Fruit fly (Drosophila melanogaster) whole organism, embryonic: Measurements from ENCODE around the gene RpS28-like.

Experiments used
- Awh ChIP-seq: fragments of 200-800 bp; sonication (Bioruptor generic); IDR thresholded peaks from 2 replicates; pipeline ENCODE4, ENCODE4 v1.3.6; 2022; ENCODE audit warnings: missing biosample characterization, missing genetic modification characterization
- CG11093 ChIP-seq: fragments of 200-800 bp; sonication (Bioruptor generic); IDR thresholded peaks from 3 replicates; pipeline ENCODE4 v1.3.6; 2022; ENCODE audit warnings: missing biosample characterization, missing genetic modification characterization
- CG11247 ChIP-seq: fragments of 200-800 bp; sonication (Bioruptor generic); IDR thresholded peaks from 2 replicates; pipeline ENCODE4 v1.3.6; 2022; ENCODE audit warnings: missing biosample characterization, missing genetic modification characterization
- CG1233 ChIP-seq: fragments of 200-800 bp; sonication (Bioruptor generic); optimal IDR thresholded peaks from 4 replicates; lab custom pipeline; 2018; ENCODE audit warnings: missing biosample characterization, mild to moderate bottlenecking, missing genetic modification characterization
- CG12942 ChIP-seq: fragments of 200-800 bp; sonication (Bioruptor generic); optimal IDR thresholded peaks from 3 replicates; lab custom pipeline; 2016; ENCODE audit warnings: missing biosample characterization, missing genetic modification characterization
- CG14441 ChIP-seq: fragments of 200-800 bp; sonication (Bioruptor generic); IDR thresholded peaks from 2 replicates; pipeline ENCODE4 v1.3.6; 2022; ENCODE audit warnings: missing biosample characterization, missing genetic modification characterization
- CG14667 ChIP-seq: fragments of 200-800 bp; sonication (Bioruptor generic); IDR thresholded peaks from 2 replicates; pipeline ENCODE4 v1.3.6; 2022; ENCODE audit warnings: missing biosample characterization, missing genetic modification characterization
- CG16815 ChIP-seq: fragments of 200-800 bp; sonication (Bioruptor generic); optimal IDR thresholded peaks from 3 replicates; lab custom pipeline; 2017; ENCODE audit warnings: missing biosample characterization, mild to moderate bottlenecking, missing genetic modification characterization
- CG17829 ChIP-seq: fragments of 200-800 bp; optimal IDR thresholded peaks from 2 replicates; lab custom pipeline; 2019; ENCODE audit warnings: missing biosample characterization, mild to moderate bottlenecking, missing genetic modification characterization, moderate library complexity
- CG2202 ChIP-seq: fragments of 200-800 bp; sonication (Bioruptor generic); optimal IDR thresholded peaks from 2 replicates; lab custom pipeline; 2018; ENCODE audit warnings: missing biosample characterization, mild to moderate bottlenecking, missing genetic modification characterization
- CG3065 ChIP-seq: fragments of 200-800 bp; sonication (Bioruptor generic); optimal IDR thresholded peaks from 2 replicates; lab custom pipeline; 2016; ENCODE audit warnings: missing biosample characterization, missing genetic modification characterization
- CG32767 ChIP-seq: fragments of 200-800 bp; sonication (Bioruptor generic); IDR thresholded peaks from 2 replicates; pipeline ENCODE4 v1.3.6; 2022; ENCODE audit warnings: missing biosample characterization, missing genetic modification characterization
- CG34422 ChIP-seq: fragments of 200-800 bp; sonication (Bioruptor generic); IDR thresholded peaks from 3 replicates; pipeline ENCODE4 v1.3.6; 2022; ENCODE audit warnings: missing biosample characterization, missing genetic modification characterization
- CG3847 ChIP-seq: fragments of 200-800 bp; sonication (Bioruptor generic); IDR thresholded peaks from 2 replicates; pipeline ENCODE4 v1.3.6; 2022; ENCODE audit warnings: missing biosample characterization, missing genetic modification characterization
- CG3995 ChIP-seq: fragments of 200-800 bp; sonication (Bioruptor generic); optimal IDR thresholded peaks from 3 replicates; lab custom pipeline; 2016; ENCODE audit warnings: missing biosample characterization, missing genetic modification characterization
- CG5953 ChIP-seq: fragments of 200-800 bp; sonication (Bioruptor generic); IDR thresholded peaks from 2 replicates; pipeline ENCODE4 v1.3.6; 2022; ENCODE audit warnings: missing biosample characterization, missing genetic modification characterization
- CG7271 ChIP-seq: fragments of 200-800 bp; sonication (Bioruptor generic); optimal IDR thresholded peaks from 2 replicates; lab custom pipeline; 2018; ENCODE audit warnings: missing biosample characterization, mild to moderate bottlenecking, missing genetic modification characterization, moderate library complexity
- CG8388 ChIP-seq: fragments of 200-800 bp; sonication (Bioruptor generic); optimal IDR thresholded peaks from 2 replicates; lab custom pipeline; 2019; ENCODE audit warnings: missing biosample characterization, mild to moderate bottlenecking, missing genetic modification characterization, moderate library complexity
- CG8478 ChIP-seq: fragments of >200 bp; optimal IDR thresholded peaks from 2 replicates; lab custom pipeline; 2018
- CG9727 ChIP-seq: fragments of 200-800 bp; sonication (Bioruptor generic); optimal IDR thresholded peaks from 3 replicates; lab custom pipeline; 2017; ENCODE audit warnings: missing biosample characterization, mild to moderate bottlenecking, missing genetic modification characterization
- CG9797 ChIP-seq: fragments of 200-800 bp; sonication (Bioruptor generic); optimal IDR thresholded peaks from 3 replicates; lab custom pipeline; 2018; ENCODE audit warnings: missing biosample characterization, mild to moderate bottlenecking, missing genetic modification characterization
- D19B ChIP-seq: fragments of 200-800 bp; sonication (Bioruptor generic); optimal IDR thresholded peaks from 2 replicates; lab custom pipeline; 2017; ENCODE audit warnings: missing biosample characterization, mild to moderate bottlenecking, missing genetic modification characterization
- Dek ChIP-seq: fragments of 200-800 bp; sonication (Bioruptor generic); optimal IDR thresholded peaks from 3 replicates; lab custom pipeline; 2019; ENCODE audit warnings: missing biosample characterization, mild to moderate bottlenecking, missing genetic modification characterization, moderate library complexity
- HLH54F ChIP-seq: fragments of 200-800 bp; sonication (Bioruptor generic); optimal IDR thresholded peaks from 3 replicates; lab custom pipeline; 2016; ENCODE audit warnings: missing biosample characterization, missing genetic modification characterization
- HmgD ChIP-seq: fragments of 200-800 bp; sonication (Bioruptor generic); optimal IDR thresholded peaks from 3 replicates; lab custom pipeline; 2016; ENCODE audit warnings: missing biosample characterization, missing genetic modification characterization
- MBD-R2 ChIP-seq: fragments of 200-800 bp; sonication (Bioruptor generic); IDR thresholded peaks from 2 replicates; pipeline ENCODE4 v1.3.6; 2022; ENCODE audit warnings: missing biosample characterization, missing genetic modification characterization
- Mrtf ChIP-seq: fragments of 200-800 bp; sonication (Bioruptor generic); IDR thresholded peaks from 3 replicates; pipeline ENCODE4 v1.3.6; 2022; ENCODE audit warnings: missing biosample characterization, missing genetic modification characterization
- Oli ChIP-seq: fragments of 200-800 bp; sonication (Bioruptor generic); optimal IDR thresholded peaks from 2 replicates; lab custom pipeline; 2018; ENCODE audit warnings: missing biosample characterization, mild to moderate bottlenecking, missing genetic modification characterization, moderate library complexity
- Rfx ChIP-seq: fragments of 200-800 bp; sonication (Bioruptor generic); IDR thresholded peaks from 2 replicates; pipeline ENCODE4 v1.3.6; 2022; ENCODE audit warnings: missing biosample characterization, missing genetic modification characterization
- Stat92E ChIP-seq, 3 experiments: fragments of >200 bp in 2 of 3; fragments of 200-800 bp in 1 of 3; sonication (Bioruptor generic) in 1 of 3; optimal IDR thresholded peaks; 2 replicates each; lab custom pipeline; 2017 to 2019; ENCODE audit warnings: missing biosample characterization in 3 of 3, missing genetic modification characterization in 3 of 3, mild to moderate bottlenecking in 1 of 3, moderate library complexity in 1 of 3
- Tbp ChIP-seq: fragments of >200 bp; optimal IDR thresholded peaks from 2 replicates; lab custom pipeline; 2018; ENCODE audit warnings: missing biosample characterization, missing genetic modification characterization
- ab ChIP-seq: fragments of 200-800 bp; sonication (Bioruptor generic); optimal IDR thresholded peaks from 2 replicates; lab custom pipeline; 2016; ENCODE audit warnings: missing biosample characterization, missing genetic modification characterization
- bigmax ChIP-seq: fragments of 200-800 bp; sonication (Bioruptor generic); optimal IDR thresholded peaks from 2 replicates; lab custom pipeline; 2018; ENCODE audit warnings: missing biosample characterization, mild to moderate bottlenecking, missing genetic modification characterization
- cas ChIP-seq: fragments of 200-800 bp; sonication (Bioruptor generic); IDR thresholded peaks from 2 replicates; pipeline ENCODE4 v1.3.6; 2022; ENCODE audit warnings: missing biosample characterization, missing genetic modification characterization
- corto ChIP-seq: fragments of 200-800 bp; sonication (Bioruptor generic); optimal IDR thresholded peaks from 2 replicates; lab custom pipeline; 2016; ENCODE audit warnings: missing biosample characterization, mild to moderate bottlenecking, missing genetic modification characterization, moderate library complexity
- dm ChIP-seq: fragments of 200-800 bp; sonication (Bioruptor generic); optimal IDR thresholded peaks from 3 replicates; lab custom pipeline; 2016; ENCODE audit warnings: missing biosample characterization, missing genetic modification characterization
- emc ChIP-seq: fragments of 200-800 bp; sonication (Bioruptor generic); optimal IDR thresholded peaks from 2 replicates; lab custom pipeline; 2016; ENCODE audit warnings: missing biosample characterization, missing genetic modification characterization
- eve ChIP-seq, 2 experiments: fragments of >200 bp; optimal IDR thresholded peaks; 2 replicates each; lab custom pipeline; 2017; ENCODE audit warnings: missing biosample characterization in 2 of 2, missing genetic modification characterization in 2 of 2
- fd3F ChIP-seq: fragments of 200-800 bp; sonication (Bioruptor generic); optimal IDR thresholded peaks from 2 replicates; lab custom pipeline; 2018; ENCODE audit warnings: missing biosample characterization, mild to moderate bottlenecking, missing genetic modification characterization, moderate library complexity
- fd64A ChIP-seq: fragments of 200-800 bp; sonication (Bioruptor generic); optimal IDR thresholded peaks from 3 replicates; lab custom pipeline; 2018; ENCODE audit warnings: missing biosample characterization, mild to moderate bottlenecking, missing genetic modification characterization
- gsb ChIP-seq: fragments of 200-800 bp; sonication (Bioruptor generic); IDR thresholded peaks from 2 replicates; pipeline ENCODE4 v1.3.6; 2022; ENCODE audit warnings: missing biosample characterization, missing genetic modification characterization
- lov ChIP-seq, 2 experiments: fragments of 200-800 bp in 1 of 2; fragments of >200 bp in 1 of 2; sonication (Bioruptor generic) in 1 of 2; IDR thresholded peaks in 1 of 2; optimal IDR thresholded peaks in 1 of 2; 2 replicates in 1 of 2; 3 replicates in 1 of 2; pipeline versions ENCODE4 v1.3.6 to Lab custom; 2017 to 2022; ENCODE audit warnings: missing biosample characterization in 1 of 2, missing genetic modification characterization in 1 of 2
- pfk ChIP-seq: fragments of 200-800 bp; sonication (Bioruptor generic); optimal IDR thresholded peaks from 2 replicates; lab custom pipeline; 2018; ENCODE audit warnings: missing biosample characterization, mild to moderate bottlenecking, missing genetic modification characterization, moderate library complexity
- pnt ChIP-seq: fragments of 200-800 bp; sonication (Bioruptor generic); optimal IDR thresholded peaks from 3 replicates; lab custom pipeline; 2016; ENCODE audit warnings: missing biosample characterization, missing genetic modification characterization
- run ChIP-seq: fragments of 200-800 bp; sonication (Bioruptor generic); optimal IDR thresholded peaks from 3 replicates; lab custom pipeline; 2018; ENCODE audit warnings: missing biosample characterization, mild to moderate bottlenecking, missing genetic modification characterization
- sim ChIP-seq: fragments of 200-800 bp; sonication (Bioruptor generic); IDR thresholded peaks from 2 replicates; pipeline ENCODE4 v1.3.6; 2022; ENCODE audit warnings: missing biosample characterization, missing genetic modification characterization
- ssp ChIP-seq: fragments of 200-800 bp; sonication (Bioruptor generic); IDR thresholded peaks from 2 replicates; pipeline ENCODE4 v1.3.6; 2022; ENCODE audit warnings: missing biosample characterization, missing genetic modification characterization
- tap ChIP-seq: fragments of 200-800 bp; optimal IDR thresholded peaks from 3 replicates; lab custom pipeline; 2019; ENCODE audit warnings: missing biosample characterization, mild to moderate bottlenecking, missing genetic modification characterization, moderate library complexity
- tgo ChIP-seq: fragments of 200-800 bp; sonication (Bioruptor generic); IDR thresholded peaks from 3 replicates; pipeline ENCODE4 v1.3.6; 2022; ENCODE audit warnings: missing biosample characterization, missing genetic modification characterization
- unpg ChIP-seq: fragments of 200-800 bp; sonication (Bioruptor generic); optimal IDR thresholded peaks from 3 replicates; lab custom pipeline; 2018; ENCODE audit warnings: missing biosample characterization, mild to moderate bottlenecking, missing genetic modification characterization, moderate library complexity
- vfl ChIP-seq: fragments of 200-800 bp; sonication (Bioruptor generic); optimal IDR thresholded peaks from 2 replicates; lab custom pipeline; 2016; ENCODE audit warnings: missing biosample characterization, missing genetic modification characterization

The RpS28-like gene

dm6 chr2L:9430992-9431602 is 5.5 kb upstream of the RpS28-like start, which contains the start of the genes FucTB and scat (continued):
- TF ChIP-seq Stat92E (GFP tag; optimal IDR thresholded peaks at IDR 0.05; lab: Kevin White, UChicago) (no peak), fd3F (GFP tag; lab: Kevin White, UChicago) (peak; percentile 89), corto (GFP tag; lab: Kevin White, UChicago) (peak; percentile 39), Dek (tag; lab: Kevin White, UChicago) (peak; percentile 89), CG11247 (GFP tag; lab: Robert Waterston, UW) (peak; percentile 91), eve (GFP tag; optimal IDR thresholded peaks at IDR 0.05; lab: Kevin White, UChicago) (no peak), tgo (GFP tag; lab: Robert Waterston, UW) (peak; percentile 94), CG14441 (GFP tag; lab: Robert Waterston, UW) (peak; percentile 93), CG9727 (GFP tag; lab: Kevin White, UChicago) (peak; percentile 96), CG3065 (GFP tag; lab: Kevin White, UChicago) (peak; percentile 75), pnt (peak; percentile 68), cas (GFP tag; lab: Robert Waterston, UW) (peak; percentile 62), dm (peak; percentile 43), lov (optimal IDR thresholded peaks at IDR 0.05; lab: Kevin White, UChicago) (no peak), lov (GFP tag; IDR thresholded peaks at IDR 0.05; lab: Robert Waterston, UW) (peak; percentile 65; the same call in 1 of the 3 replicates), MBD-R2 (GFP tag; lab: Robert Waterston, UW) (peak; percentile 79), bigmax (GFP tag; lab: Kevin White, UChicago) (no peak), CG32767 (GFP tag; lab: Robert Waterston, UW) (peak; percentile 84; the same call in 1 of the 2 replicates), CG34422 (peak; percentile 93; the same call in 2 of the 3 replicates), sim (GFP tag; lab: Robert Waterston, UW) (peak; percentile 43; the same call in 1 of the 2 replicates), CG11093 (GFP tag; lab: Robert Waterston, UW) (peak; percentile 90), ab (peak; percentile 41), vfl (GFP tag; lab: Kevin White, UChicago) (peak; percentile 82), Mrtf (GFP tag; lab: Robert Waterston, UW) (peak; percentile 92), CG5953 (GFP tag; lab: Robert Waterston, UW) (no peak), emc (peak; percentile 18), CG8388 (GFP tag; lab: Kevin White, UChicago) (peak; percentile 86), unpg (peak; percentile 84), CG8478 (lab: Kevin White, UChicago) (no peak), CG16815 (GFP tag; lab: Kevin White, UChicago) (peak; percentile 95), Awh (peak; percentile 79), Tbp (no peak), CG14667 (GFP tag; lab: Robert Waterston, UW) (peak; percentile 89), fd64A (no peak), CG12942 (GFP tag; lab: Kevin White, UChicago) (peak; percentile 93), ssp (GFP tag; lab: Robert Waterston, UW) (peak; percentile 90), CG3995 (GFP tag; lab: Kevin White, UChicago) (peak; percentile 34), CG7271 (tag; lab: Kevin White, UChicago) (peak; percentile 88), HmgD (GFP tag; lab: Kevin White, UChicago) (no peak), CG17829 (peak; percentile 95), CG9797 (peak; percentile 31), CG2202 (tag; lab: Kevin White, UChicago) (peak; percentile 72), Rfx (peak; percentile 94), CG1233 (GFP tag; lab: Kevin White, UChicago) (peak; percentile 84), CG3847 (peak; percentile 96), HLH54F (GFP tag; lab: Kevin White, UChicago) (peak; percentile 77), gsb (peak; percentile 73), pfk (GFP tag; lab: Kevin White, UChicago) (peak; percentile 11), Oli (peak; percentile 88), run (tag; lab: Kevin White, UChicago) (peak; percentile 38), D19B (GFP tag; lab: Kevin White, UChicago) (peak; percentile 80), tap (tag; lab: Kevin White, UChicago) (peak; percentile 71)
